Worm (Caenorhabditis elegans) whole organism, young adult: ENCODE results near the gene B0304.4.
A peak's percentile ranks its signal among the peaks of the same experiment; 100 is the strongest.

Experiments
- F10E7.11 ChIP-seq: sonication (generic microtip); optimal IDR thresholded peaks from 2 replicates; lab custom pipeline; 2017; ENCODE audit warnings: mild to moderate bottlenecking, missing genetic modification characterization, moderate library complexity, missing compliant biosample characterization
- F23B12.7 ChIP-seq: sonication (generic microtip); optimal IDR thresholded peaks from 2 replicates; lab custom pipeline; 2017; ENCODE audit warnings: missing genetic modification characterization, mild to moderate bottlenecking, missing compliant biosample characterization, antibody characterized with exemption, moderate library complexity; ENCODE audit not compliant: insufficient read depth
- F39B2.1 ChIP-seq: fragments of 200-800 bp; sonication (Bioruptor generic); IDR thresholded peaks from 2 replicates; pipeline ENCODE4 v1.3.6; 2022; ENCODE audit warnings: missing genetic modification reagents, missing genetic modification characterization, missing compliant biosample characterization
- F49E8.2 ChIP-seq: sonication (generic microtip); optimal IDR thresholded peaks from 3 replicates; lab custom pipeline; 2017; ENCODE audit warnings: missing genetic modification characterization, mild to moderate bottlenecking, missing compliant biosample characterization, antibody characterized with exemption, moderate library complexity; ENCODE audit not compliant: insufficient read depth
- K12H6.12 ChIP-seq: fragments of 200-800 bp; sonication (Bioruptor generic); optimal IDR thresholded peaks from 2 replicates; lab custom pipeline; 2018; ENCODE audit warnings: mild to moderate bottlenecking, missing genetic modification characterization, missing compliant biosample characterization
- T26A5.8 ChIP-seq: sonication (generic microtip); optimal IDR thresholded peaks from 2 replicates; lab custom pipeline; 2016; ENCODE audit warnings: missing genetic modification characterization, missing compliant biosample characterization
- Y53F4B.3 ChIP-seq: fragments of 200-800 bp; sonication (Bioruptor generic); IDR thresholded peaks from 2 replicates; pipeline ENCODE4 v1.3.6; 2022; ENCODE audit warnings: missing genetic modification reagents, missing genetic modification characterization, missing compliant biosample characterization
- Y67H2A.10 ChIP-seq: fragments of 200-800 bp; sonication (Bioruptor generic); conservative IDR thresholded peaks from 2 replicates; pipeline ENCODE4 v1.3.6; 2022; ENCODE audit warnings: missing genetic modification reagents, missing genetic modification characterization, missing compliant biosample characterization
- atf-7 ChIP-seq: sonication (generic microtip); optimal IDR thresholded peaks from 2 replicates; lab custom pipeline; 2017; ENCODE audit warnings: mild to moderate bottlenecking, missing genetic modification characterization, missing compliant biosample characterization
- attf-6 ChIP-seq: fragments of 200-800 bp; sonication (Bioruptor generic); IDR thresholded peaks from 2 replicates; pipeline ENCODE4 v1.3.6; 2022; ENCODE audit warnings: missing genetic modification reagents, missing genetic modification characterization, missing compliant biosample characterization
- cebp-1 ChIP-seq, 2 experiments: fragments of 200-800 bp in 1 of 2; sonication (Bioruptor generic) in 1 of 2; sonication (generic microtip) in 1 of 2; IDR thresholded peaks in 1 of 2; optimal IDR thresholded peaks in 1 of 2; 2 replicates each; pipeline versions ENCODE4 v1.3.6 to Lab custom; 2017 to 2022; ENCODE audit warnings: missing compliant biosample characterization in 2 of 2, missing genetic modification characterization in 2 of 2, mild to moderate bottlenecking in 1 of 2, missing genetic modification reagents in 1 of 2, moderate library complexity in 1 of 2
- die-1 ChIP-seq: sonication (generic microtip); optimal IDR thresholded peaks from 2 replicates; lab custom pipeline; 2016; ENCODE audit warnings: missing genotype, mild to moderate bottlenecking, missing genetic modification characterization, missing compliant biosample characterization
- dox-1 ChIP-seq: fragments of 200-800 bp; sonication (Bioruptor generic); IDR thresholded peaks from 2 replicates; pipeline ENCODE4 v1.3.6; 2022; ENCODE audit warnings: missing genetic modification reagents, missing genetic modification characterization, missing compliant biosample characterization
- dpl-1 ChIP-seq: fragments of 150-350 bp; optimal IDR thresholded peaks from 2 replicates; lab custom pipeline; 2014; ENCODE audit warnings: missing biosample characterization, missing genetic modification reagents, missing genetic modification characterization
- egl-18 ChIP-seq: fragments of 200-800 bp; sonication (Bioruptor generic); IDR thresholded peaks from 2 replicates; pipeline ENCODE4 v1.3.6; 2022; ENCODE audit warnings: missing genetic modification reagents, missing genetic modification characterization, missing compliant biosample characterization
- ekl-4 ChIP-seq: fragments of 200-800 bp; sonication (Bioruptor generic); IDR thresholded peaks from 2 replicates; pipeline ENCODE4 v1.3.6; 2022; ENCODE audit warnings: missing genetic modification reagents, missing genetic modification characterization, missing compliant biosample characterization
- ets-4 ChIP-seq: fragments of 200-800 bp; sonication (Bioruptor generic); optimal IDR thresholded peaks from 2 replicates; lab custom pipeline; 2018; ENCODE audit warnings: mild to moderate bottlenecking, missing genetic modification characterization, missing compliant biosample characterization
- hmg-1.2 ChIP-seq: fragments of 200-800 bp; sonication (Bioruptor generic); IDR thresholded peaks from 2 replicates; pipeline ENCODE4 v1.3.6; 2022; ENCODE audit warnings: missing genetic modification reagents, missing genetic modification characterization, missing compliant biosample characterization
- let-607 ChIP-seq, 2 experiments: fragments of 200-800 bp in 1 of 2; sonication (Bioruptor generic) in 1 of 2; sonication (generic microtip) in 1 of 2; optimal IDR thresholded peaks; 2 replicates each; lab custom pipeline; 2016 to 2018; ENCODE audit warnings: mild to moderate bottlenecking in 2 of 2, missing compliant biosample characterization in 2 of 2, missing genetic modification characterization in 2 of 2, moderate library complexity in 2 of 2, missing genotype in 1 of 2
- lin-35 ChIP-seq, 3 experiments: fragments of 150-350 bp in 2 of 3; sonication (generic microtip) in 1 of 3; optimal IDR thresholded peaks; 2 replicates each; lab custom pipeline; 2014 to 2018; ENCODE audit warnings: missing biosample characterization in 3 of 3, missing genetic modification characterization in 3 of 3, missing genetic modification reagents in 3 of 3
- lin-54 ChIP-seq: fragments of 200-800 bp; sonication (Bioruptor generic); optimal IDR thresholded peaks from 2 replicates; lab custom pipeline; 2018; ENCODE audit warnings: mild to moderate bottlenecking, missing genetic modification characterization, missing compliant biosample characterization
- lsy-27 ChIP-seq: sonication (generic microtip); optimal IDR thresholded peaks from 2 replicates; lab custom pipeline; 2017; ENCODE audit warnings: missing genetic modification characterization, mild to moderate bottlenecking, missing compliant biosample characterization, antibody characterized with exemption, missing genotype, borderline replicate concordance; ENCODE audit not compliant: insufficient read depth
- madf-3 ChIP-seq: fragments of 200-800 bp; sonication (Bioruptor generic); IDR thresholded peaks from 2 replicates; pipeline ENCODE4 v1.3.6; 2022; ENCODE audit warnings: missing genetic modification reagents, missing genetic modification characterization, missing compliant biosample characterization
- mcd-1 ChIP-seq: fragments of 200-800 bp; sonication (Bioruptor generic); IDR thresholded peaks from 2 replicates; pipeline ENCODE4 v1.3.6; 2022; ENCODE audit warnings: missing genetic modification reagents, missing genetic modification characterization, missing compliant biosample characterization
- mxl-1 ChIP-seq: sonication (generic microtip); optimal IDR thresholded peaks from 2 replicates; lab custom pipeline; 2016; ENCODE audit warnings: missing genetic modification characterization, missing compliant biosample characterization
- nhr-80 ChIP-seq: sonication (generic microtip); optimal IDR thresholded peaks from 2 replicates; lab custom pipeline; 2016; ENCODE audit warnings: missing genetic modification characterization, missing compliant biosample characterization
- somi-1 ChIP-seq: fragments of 200-800 bp; sonication (Bioruptor generic); optimal IDR thresholded peaks from 2 replicates; lab custom pipeline; 2018; ENCODE audit warnings: mild to moderate bottlenecking, missing genetic modification characterization, missing compliant biosample characterization
- tbp1 ChIP-seq: fragments of 200-800 bp; sonication (Bioruptor generic); optimal IDR thresholded peaks from 2 replicates; lab custom pipeline; 2018; ENCODE audit warnings: mild to moderate bottlenecking, missing genetic modification characterization, missing compliant biosample characterization
- tlf-1 ChIP-seq: fragments of 200-800 bp; sonication (Bioruptor generic); optimal IDR thresholded peaks from 2 replicates; lab custom pipeline; 2018; ENCODE audit warnings: mild to moderate bottlenecking, missing genetic modification characterization, missing compliant biosample characterization
- unc-130 ChIP-seq: sonication (generic microtip); optimal IDR thresholded peaks from 2 replicates; lab custom pipeline; 2016; ENCODE audit warnings: missing genetic modification reagents, missing genetic modification characterization, missing compliant biosample characterization
- ztf-26 ChIP-seq: sonication (generic microtip); optimal IDR thresholded peaks from 2 replicates; lab custom pipeline; 2017; ENCODE audit warnings: missing genetic modification characterization, missing compliant biosample characterization

B0304.4 gene

DNA sequence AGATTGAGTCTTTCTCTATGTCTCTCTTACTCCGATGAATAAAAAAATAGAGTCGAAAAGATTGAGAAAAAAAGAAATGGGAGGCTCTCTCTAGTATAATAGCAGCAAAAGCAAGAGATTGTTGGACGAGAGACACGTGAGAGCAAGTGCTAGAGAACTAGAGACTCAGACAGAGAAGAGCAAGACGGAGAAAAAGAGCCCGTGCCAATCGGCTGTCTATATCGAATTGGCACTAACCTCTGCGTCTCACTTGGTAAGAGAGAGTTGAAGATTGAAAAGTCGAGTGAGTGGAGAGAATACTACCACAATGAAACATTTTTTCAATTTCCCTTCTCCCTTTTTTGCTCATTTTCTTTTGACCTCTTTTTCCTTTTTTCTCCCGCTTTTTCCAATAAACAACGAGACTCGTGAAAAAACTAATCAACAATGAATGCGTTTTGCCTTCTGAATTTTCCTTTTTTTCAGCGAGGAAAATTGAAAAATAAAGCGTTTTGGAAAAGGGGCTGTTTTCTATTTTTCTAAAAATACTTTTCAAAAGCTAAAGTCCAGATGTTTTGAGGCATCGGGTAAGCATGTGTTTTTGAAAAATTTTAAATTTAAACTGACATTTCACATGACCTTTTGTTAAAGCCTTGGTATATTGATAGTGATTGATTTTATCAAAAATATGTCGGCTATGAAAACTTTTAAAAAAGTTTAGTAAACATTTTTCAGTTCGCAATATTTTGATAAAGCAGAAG is 16.3 kb downstream of the B0304.4 start (continued):
- TF ChIP-seq Y53F4B.3 (no peak), hmg-1.2 (GFP tag; lab: Robert Waterston, UW) (peak; percentile 71; the same call in 1 of the 2 replicates), ztf-26 (no peak), lsy-27 (tag; lab: Kevin White, UChicago) (no peak), cebp-1 (GFP tag; IDR thresholded peaks at IDR 0.05; lab: Robert Waterston, UW) (no peak), cebp-1 (tag; optimal IDR thresholded peaks at IDR 0.05; lab: Kevin White, UChicago) (peak; percentile 60), atf-7 (tag; lab: Kevin White, UChicago) (no peak), lin-35 (GFP tag; optimal IDR thresholded peaks at IDR 0.05; lab: Kevin White, UChicago) (peak in 1 of 3 experiments; percentile 31), tbp1 (GFP tag; lab: Kevin White, UChicago) (no peak), K12H6.12 (tag; lab: Kevin White, UChicago) (peak; percentile 59), F10E7.11 (no peak), ekl-4 (no peak), T26A5.8 (tag; lab: Kevin White, UChicago) (no peak), egl-18 (GFP tag; lab: Robert Waterston, UW) (0 out of 2 replicates have a peak, but pooled peaks have one; percentile 30), mcd-1 (GFP tag; lab: Robert Waterston, UW) (peak; percentile 39; the same call in 1 of the 2 replicates), die-1 (tag; lab: Kevin White, UChicago) (no peak), mxl-1 (tag; lab: Kevin White, UChicago) (no peak), tlf-1 (GFP tag; lab: Kevin White, UChicago) (no peak), somi-1 (GFP tag; lab: Kevin White, UChicago) (peak; percentile 23), F49E8.2 (tag; lab: Kevin White, UChicago) (no peak), Y67H2A.10 (no peak), dox-1 (GFP tag; lab: Robert Waterston, UW) (no peak), nhr-80 (tag; lab: Kevin White, UChicago) (peak; percentile 56)

DNA sequence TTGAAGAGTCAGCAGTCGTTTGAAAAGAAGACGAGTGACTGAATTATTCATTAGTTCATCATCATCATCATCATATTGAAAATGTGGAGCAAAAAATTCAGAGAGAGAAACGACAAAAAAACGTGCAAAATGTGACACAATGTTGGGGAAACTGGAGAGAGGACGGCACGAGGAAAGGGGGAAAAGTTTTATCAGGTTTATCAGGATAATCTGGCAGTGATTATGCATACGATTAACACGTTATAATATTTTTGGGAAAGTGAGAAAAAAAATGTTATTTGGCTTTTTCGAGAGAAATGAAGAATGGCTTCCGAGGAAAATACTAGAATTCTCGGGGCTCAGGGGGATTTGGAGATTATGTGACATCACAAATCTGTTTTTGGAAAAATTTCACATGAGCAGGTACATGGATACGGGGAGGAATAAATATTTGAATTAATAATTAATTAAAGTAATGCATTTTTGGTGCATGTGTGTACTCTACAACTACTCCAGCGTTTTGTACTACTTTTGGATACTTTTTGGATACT is 17.9 kb downstream of the B0304.4 start, which contains the start of gene camt-1:
Gene camt-1, minus strand, starts transcription at position 51 of the 530 bp plus-strand sequence.
- TF ChIP-seq attf-6 (GFP tag; lab: Robert Waterston, UW) (no peak), madf-3 (GFP tag; lab: Robert Waterston, UW) (no peak), F39B2.1 (GFP tag; lab: Robert Waterston, UW) (no peak)

DNA sequence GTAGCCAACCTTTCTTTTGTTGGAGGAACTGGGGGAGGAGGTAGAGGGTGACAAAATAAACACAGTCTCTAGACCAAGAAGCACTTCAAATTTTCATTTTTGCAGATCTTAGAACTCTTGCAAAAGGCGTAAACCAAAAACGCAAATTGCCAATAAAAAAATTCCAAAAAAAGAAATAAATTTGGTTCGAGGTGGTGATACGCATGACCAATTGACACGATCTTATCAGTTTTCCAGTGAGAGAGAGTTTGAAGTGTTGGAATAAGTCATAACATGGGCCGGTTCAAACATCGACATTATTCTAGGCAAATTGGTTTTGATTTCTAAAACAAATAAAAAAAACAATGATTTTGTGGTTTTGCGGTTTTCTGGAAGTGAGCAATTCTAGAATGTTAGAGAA is 27.2 kb downstream of the B0304.4 start:
- TF ChIP-seq dpl-1 (no peak), nhr-80 (tag; lab: Kevin White, UChicago) (peak; percentile 62), ets-4 (no peak)

DNA sequence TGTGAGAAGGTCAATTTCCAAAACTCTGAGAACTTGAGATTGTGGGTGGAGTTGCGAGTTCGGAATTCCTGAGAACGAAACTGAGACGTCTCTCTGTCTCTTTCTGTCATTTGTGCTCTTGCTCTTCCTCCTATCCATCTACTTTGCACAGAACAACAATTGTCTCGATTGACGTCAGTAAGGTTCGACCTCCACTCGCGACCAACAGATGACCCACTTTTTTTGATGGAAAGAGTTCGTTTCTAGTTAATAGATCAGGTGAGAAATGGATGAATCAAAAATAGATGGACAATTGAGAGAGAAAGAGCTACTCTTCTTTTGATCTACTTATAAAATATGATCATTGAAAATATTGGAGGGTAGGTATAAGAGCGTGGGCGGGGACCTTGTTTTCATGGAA is 28.5 kb downstream of the B0304.4 start:
- no peak for TF ChIP-seq lsy-27 (tag; lab: Kevin White, UChicago)
- TF ChIP-seq Y53F4B.3 = no peak
- TF ChIP-seq lin-54 (GFP tag; lab: Kevin White, UChicago) = no peak
- no peak for TF ChIP-seq egl-18 (GFP tag; lab: Robert Waterston, UW)
- no peak for TF ChIP-seq let-607 (tag; optimal IDR thresholded peaks at IDR 0.05; lab: Kevin White, UChicago)
- no peak for TF ChIP-seq dpl-1
- TF ChIP-seq unc-130 (GFP tag; lab: Kevin White, UChicago) = no peak
- no peak for TF ChIP-seq madf-3 (GFP tag; lab: Robert Waterston, UW)
- TF ChIP-seq F23B12.7 (tag; lab: Kevin White, UChicago) = no peak
- no peak for TF ChIP-seq F10E7.11
- no peak for TF ChIP-seq T26A5.8 (tag; lab: Kevin White, UChicago)
